Fruit fly (Drosophila melanogaster) whole organism: ENCODE measurements around the gene CG5068.

Experiments used
- CG8478 ChIP-seq: fragments of >200 bp; optimal IDR thresholded peaks from 2 replicates; lab custom pipeline; 2018; ENCODE audit warnings: inconsistent platforms
- Dll ChIP-seq: fragments of >200 bp; optimal IDR thresholded peaks from 2 replicates; lab custom pipeline; 2017
- EcR ChIP-seq, 2 experiments: fragments of >200 bp; optimal IDR thresholded peaks; 2 replicates each; lab custom pipeline; 2017; ENCODE audit warnings: missing biosample characterization in 2 of 2, missing genetic modification characterization in 2 of 2, missing genetic modification reagents in 2 of 2
- pan ChIP-seq: fragments of >200 bp; optimal IDR thresholded peaks from 2 replicates; lab custom pipeline; 2017
- psq ChIP-seq: fragments of >200 bp; optimal IDR thresholded peaks from 2 replicates; lab custom pipeline; 2017
- usp ChIP-seq: fragments of >200 bp; optimal IDR thresholded peaks from 2 replicates; lab custom pipeline; 2017; ENCODE audit warnings: missing biosample characterization, missing genetic modification characterization, mixed read lengths

Gene CG5068

DNA sequence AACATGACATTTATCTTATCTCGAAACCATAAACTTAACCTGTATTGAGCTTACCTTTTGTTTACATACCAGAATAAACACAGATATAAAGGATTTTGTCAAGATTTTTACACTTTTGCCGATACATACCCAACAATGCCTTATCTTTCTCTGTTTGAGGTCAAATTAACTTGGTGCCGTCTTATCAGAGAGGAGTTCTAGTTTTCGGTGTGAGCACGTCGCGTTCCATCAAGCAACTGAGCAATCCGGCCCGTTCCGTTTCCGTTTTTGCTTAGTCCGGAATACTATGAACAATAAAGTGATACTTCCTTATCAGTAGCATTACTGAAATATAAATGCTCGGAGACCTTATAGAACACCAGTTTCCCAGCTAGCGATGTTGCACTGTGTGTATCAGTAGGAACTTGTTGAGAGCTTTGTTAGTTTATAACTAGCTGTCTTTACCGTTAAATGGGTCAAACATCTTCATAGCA, 626 bp upstream of the CG5068 start, which contains the start of gene Galk:
TSS of gene Galk (minus strand) at position 244 of the 473 bp plus-strand sequence.
- no peak for TF ChIP-seq Dll (lab: Kevin White, UChicago)
- TF ChIP-seq CG8478 (lab: Kevin White, UChicago), result no peak
- no peak for TF ChIP-seq psq (lab: Kevin White, UChicago)
- TF ChIP-seq pan (lab: Kevin White, UChicago), result no peak
- TF ChIP-seq EcR (GFP tag; optimal IDR thresholded peaks at IDR 0.05; lab: Kevin White, UChicago), result no peak
- no peak for TF ChIP-seq usp (GFP tag; lab: Kevin White, UChicago)

DNA sequence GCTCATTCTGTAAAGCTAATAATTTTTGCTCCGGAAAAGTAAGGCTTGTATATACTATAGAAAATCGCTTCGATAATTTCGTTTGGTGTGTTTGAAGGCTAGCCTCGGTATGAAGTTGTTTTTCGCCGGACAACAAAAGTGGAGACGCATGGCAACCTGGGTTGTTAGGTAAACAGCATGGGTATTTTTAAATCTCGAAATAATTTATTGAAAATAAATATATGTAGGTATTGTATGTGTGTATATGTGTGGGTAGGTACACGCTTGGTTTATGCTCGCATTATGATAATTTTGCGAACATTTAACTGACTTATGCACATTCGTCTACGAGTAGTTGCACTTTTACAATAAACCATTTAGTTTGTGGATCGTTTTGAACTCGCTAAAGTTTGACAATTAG, 3.6 kb downstream of the CG5068 start, which contains the start of gene CG5280:
TSS of gene CG5280 (minus strand) at position 101 of the 400 bp plus-strand sequence.
- TF ChIP-seq CG8478 (lab: Kevin White, UChicago) (no peak), pan (lab: Kevin White, UChicago) (no peak), Dll (lab: Kevin White, UChicago) (no peak), psq (lab: Kevin White, UChicago) (no peak), EcR (GFP tag; optimal IDR thresholded peaks at IDR 0.05; lab: Kevin White, UChicago) (no peak), usp (GFP tag; lab: Kevin White, UChicago) (no peak)

DNA sequence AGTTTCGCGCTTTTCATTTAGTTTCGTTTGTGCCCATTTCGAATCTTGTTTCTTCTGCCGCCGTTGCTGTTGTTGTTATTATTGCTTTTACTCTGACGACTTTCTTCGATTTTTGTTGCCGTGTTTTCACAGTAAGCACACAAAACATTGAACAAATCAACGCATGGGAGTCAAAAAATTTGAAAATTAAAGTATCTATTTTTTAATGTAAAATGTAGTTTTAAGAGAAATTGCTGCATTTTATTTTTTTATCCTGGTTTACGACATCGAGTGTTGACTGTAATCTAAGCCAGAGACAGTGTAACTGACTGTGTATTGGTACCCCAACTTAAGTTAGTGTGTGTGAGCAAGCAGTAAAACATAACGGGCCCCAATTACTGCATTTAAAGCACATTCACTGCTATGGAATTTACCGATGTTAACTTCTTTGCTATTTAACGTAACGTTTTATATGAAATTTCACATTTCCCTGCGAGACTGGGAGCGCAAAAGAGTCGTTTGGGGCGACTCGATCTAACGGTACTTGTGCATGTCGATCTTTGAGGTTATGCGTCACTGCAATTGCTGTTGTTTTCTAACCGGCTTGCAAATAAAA, 9.8 kb downstream of the CG5068 start:
- TF ChIP-seq EcR (GFP tag; optimal IDR thresholded peaks at IDR 0.05; lab: Kevin White, UChicago), result no peak
- TF ChIP-seq psq (lab: Kevin White, UChicago), result no peak
- no peak for TF ChIP-seq CG8478 (lab: Kevin White, UChicago)
- no peak for TF ChIP-seq usp (GFP tag; lab: Kevin White, UChicago)
- TF ChIP-seq Dll (lab: Kevin White, UChicago), result no peak
- TF ChIP-seq pan (lab: Kevin White, UChicago), result no peak

DNA sequence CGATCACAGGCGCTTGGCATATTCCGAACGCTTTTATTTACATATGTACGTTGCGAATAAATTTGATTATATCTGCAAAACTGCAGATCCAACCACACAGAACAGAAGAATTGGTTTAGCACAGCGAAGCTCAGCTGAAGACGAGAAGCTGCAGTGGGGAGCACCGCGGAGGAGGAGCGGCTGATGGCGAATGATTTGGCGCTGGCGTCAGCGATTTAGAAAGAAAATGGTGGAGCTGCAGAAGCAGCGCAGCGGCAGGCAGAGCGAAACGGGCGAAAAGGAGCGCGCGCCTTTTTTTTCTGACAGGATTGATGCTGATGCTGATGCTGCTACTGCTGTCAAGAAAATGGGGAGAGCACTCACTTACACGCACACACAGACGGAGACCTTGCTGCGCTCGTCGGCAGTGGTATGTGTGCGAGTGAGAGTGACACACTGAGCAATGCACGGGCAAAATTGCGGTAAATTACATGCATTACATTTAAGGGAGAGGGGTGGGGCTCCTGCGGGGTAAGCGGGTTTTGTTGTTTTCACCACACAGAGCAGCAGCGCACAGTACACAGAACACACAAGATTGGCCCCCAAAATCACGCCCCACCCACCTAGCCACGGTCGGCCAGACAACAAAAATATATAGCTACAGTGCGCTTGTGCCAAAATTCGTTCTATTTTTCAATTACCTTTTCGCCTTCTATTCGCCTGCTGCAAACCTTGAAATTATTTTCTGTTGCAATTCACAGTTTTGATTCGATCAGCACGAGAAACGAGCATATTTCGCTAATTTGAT, 10.6 kb downstream of the CG5068 start:
- TF ChIP-seq CG8478 (lab: Kevin White, UChicago), result no peak
- peak; percentile 81 for TF ChIP-seq Dll (lab: Kevin White, UChicago)

DNA sequence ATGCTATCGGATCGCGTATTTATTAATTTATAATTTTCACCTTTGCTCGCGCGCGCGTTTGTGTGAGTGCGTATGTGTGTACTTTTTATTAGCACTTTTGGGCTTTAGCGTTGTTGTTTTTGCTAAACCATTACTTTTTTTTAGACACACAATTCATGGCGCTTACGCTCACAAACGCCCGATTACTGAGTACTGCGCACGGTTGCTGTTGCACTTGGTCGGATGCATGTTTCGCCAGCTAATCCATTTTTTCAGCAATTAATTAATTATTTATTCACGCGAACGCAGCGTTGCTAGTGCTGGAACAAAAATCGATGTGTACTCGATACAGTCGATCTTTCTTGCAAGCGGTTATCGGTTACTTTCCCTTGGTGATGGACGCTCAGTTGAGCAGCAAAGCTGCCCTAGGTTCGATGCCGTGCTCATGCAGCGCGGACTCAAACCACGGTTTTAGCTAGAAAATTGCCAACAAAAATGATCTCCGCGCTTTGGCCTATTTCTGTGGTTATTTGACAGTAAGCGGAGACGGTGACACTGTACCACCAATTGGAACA, 11.3 kb downstream of the CG5068 start, which contains the start of the genes smg and CG5087:
TSS of gene smg (minus strand) at position 304 of the 554 bp plus-strand sequence.
TSS of gene CG5087 (plus strand) at position 499 of the 554 bp plus-strand sequence.
- TF ChIP-seq CG8478 (lab: Kevin White, UChicago), result no peak
- TF ChIP-seq EcR (GFP tag; optimal IDR thresholded peaks at IDR 0.05; lab: Kevin White, UChicago), result no peak
- no peak for TF ChIP-seq psq (lab: Kevin White, UChicago)
- TF ChIP-seq Dll (lab: Kevin White, UChicago), result no peak
- no peak for TF ChIP-seq usp (GFP tag; lab: Kevin White, UChicago)
- no peak for TF ChIP-seq pan (lab: Kevin White, UChicago)

DNA sequence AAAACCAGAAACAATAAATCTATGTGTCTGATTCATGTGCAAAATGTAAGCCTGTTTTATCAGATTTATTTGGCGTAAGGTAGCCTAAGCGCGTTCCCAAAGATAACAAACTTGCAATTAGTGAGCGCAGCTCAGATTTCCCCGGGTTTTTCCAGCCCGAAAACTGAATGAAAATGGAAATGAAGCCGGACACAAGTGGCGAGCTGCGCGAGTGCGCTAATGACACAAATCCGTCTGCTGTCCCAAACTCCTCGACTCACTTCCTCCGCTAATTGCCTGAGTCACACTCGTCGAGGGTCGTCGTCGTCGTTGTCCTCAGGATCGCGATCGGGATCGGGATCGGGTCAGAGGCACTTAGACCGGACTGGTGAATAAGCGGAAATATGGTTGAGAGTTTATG, 16.0 kb downstream of the CG5068 start:
- TF ChIP-seq EcR (GFP tag; optimal IDR thresholded peaks at IDR 0.05; lab: Kevin White, UChicago) (no peak), psq (lab: Kevin White, UChicago) (no peak), CG8478 (lab: Kevin White, UChicago) (no peak), pan (lab: Kevin White, UChicago) (no peak), usp (GFP tag; lab: Kevin White, UChicago) (no peak), Dll (lab: Kevin White, UChicago) (no peak)

DNA sequence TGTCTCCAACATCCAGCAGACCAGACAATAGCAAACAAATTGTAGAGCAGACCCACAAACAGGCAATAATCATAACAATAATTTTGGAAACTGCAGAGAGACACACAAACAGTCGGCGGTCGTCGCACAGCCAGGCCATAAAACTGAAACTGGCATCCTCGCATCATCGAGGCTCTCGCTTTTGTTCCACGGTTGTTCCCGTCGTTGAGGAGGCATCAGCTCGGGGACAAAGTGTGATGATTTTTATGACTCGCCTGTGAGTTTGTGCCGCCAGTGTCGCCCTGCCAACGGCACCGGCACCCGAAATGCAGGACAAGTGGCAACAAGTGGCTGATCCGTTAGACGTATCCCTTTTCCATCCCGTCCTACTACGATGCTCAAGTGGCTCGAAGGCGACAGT, 16.9 kb downstream of the CG5068 start:
- no peak for TF ChIP-seq psq (lab: Kevin White, UChicago)
- no peak for TF ChIP-seq CG8478 (lab: Kevin White, UChicago)
- TF ChIP-seq usp (GFP tag; lab: Kevin White, UChicago), result no peak
- TF ChIP-seq EcR (GFP tag; optimal IDR thresholded peaks at IDR 0.05; lab: Kevin White, UChicago), result no peak
- TF ChIP-seq Dll (lab: Kevin White, UChicago), result no peak
- no peak for TF ChIP-seq pan (lab: Kevin White, UChicago)

DNA sequence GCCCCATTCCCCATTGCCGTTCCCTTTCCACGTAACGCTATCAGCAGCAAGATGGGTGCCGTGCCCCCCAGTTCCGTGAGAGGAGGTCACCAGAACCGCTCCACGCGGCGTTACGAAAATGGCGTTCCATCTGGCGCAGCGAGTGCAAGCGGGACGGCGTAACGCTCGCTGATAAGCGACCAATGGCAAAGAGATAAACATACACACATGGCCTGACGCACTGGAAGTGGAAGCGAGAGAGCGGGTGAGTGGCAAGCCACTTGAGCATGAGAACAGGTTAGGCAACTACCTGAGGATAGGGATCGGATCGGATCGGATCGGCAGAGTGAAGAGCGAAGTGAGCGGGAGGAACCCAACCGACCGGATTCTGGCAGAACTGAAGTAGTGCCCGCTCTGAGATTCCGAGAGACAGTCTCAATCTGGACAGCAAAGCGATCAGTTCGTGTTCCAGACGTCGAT, 18.3 kb downstream of the CG5068 start, which contains the start of gene Doc3:
TSS of gene Doc3 (plus strand) at position 409 of the 459 bp plus-strand sequence.
- peak; percentile 61 for TF ChIP-seq Dll (lab: Kevin White, UChicago)
- no peak for TF ChIP-seq CG8478 (lab: Kevin White, UChicago)
- TF ChIP-seq psq (lab: Kevin White, UChicago), result no peak
- no peak for TF ChIP-seq usp (GFP tag; lab: Kevin White, UChicago)
- TF ChIP-seq EcR (GFP tag; optimal IDR thresholded peaks at IDR 0.05; lab: Kevin White, UChicago), result no peak
- no peak for TF ChIP-seq pan (lab: Kevin White, UChicago)

DNA sequence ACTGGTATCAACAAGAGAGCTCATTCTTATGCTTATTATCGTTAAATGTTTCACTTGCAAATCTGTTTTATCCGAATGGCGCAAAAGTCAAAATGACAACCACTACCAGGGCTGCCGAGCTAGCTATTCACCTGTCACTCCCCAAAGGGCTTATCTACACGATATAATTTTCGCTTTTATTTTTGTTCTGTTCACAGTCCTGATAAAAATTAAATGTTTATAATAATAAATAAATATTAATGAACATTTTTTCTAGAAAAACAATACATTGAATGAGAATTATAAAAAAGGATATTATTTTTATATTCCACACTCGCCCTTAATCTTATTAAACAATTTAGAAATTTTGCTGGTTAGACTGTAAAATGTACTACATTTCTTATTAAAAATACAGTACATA, 23.2 kb downstream of the CG5068 start, which contains the start of gene CG5194:
TSS of gene CG5194 (minus strand) at position 101 of the 400 bp plus-strand sequence.
- TF ChIP-seq CG8478 (lab: Kevin White, UChicago) (no peak), pan (lab: Kevin White, UChicago) (no peak), EcR (GFP tag; optimal IDR thresholded peaks at IDR 0.05; lab: Kevin White, UChicago) (no peak), Dll (lab: Kevin White, UChicago) (no peak), usp (GFP tag; lab: Kevin White, UChicago) (no peak), psq (lab: Kevin White, UChicago) (no peak)
